Worm (Caenorhabditis elegans) whole organism, mixed stage, embryonic: ENCODE measurements around the gene F54D8.10.

Experiments
- bed-3 ChIP-seq: fragments of 200-800 bp; sonication (Bioruptor generic); optimal IDR thresholded peaks from 3 replicates; lab custom pipeline; 2018; ENCODE audit warnings: mild to moderate bottlenecking, missing genetic modification characterization, moderate library complexity, missing compliant biosample characterization
- blmp-1 ChIP-seq: fragments of 150-350 bp; optimal IDR thresholded peaks from 2 replicates; lab custom pipeline; 2014; ENCODE audit warnings: missing biosample characterization, missing genetic modification characterization
- drap-1 ChIP-seq: fragments of 200-800 bp; sonication (Bioruptor generic); optimal IDR thresholded peaks from 3 replicates; lab custom pipeline; 2018; ENCODE audit warnings: mild to moderate bottlenecking, missing genetic modification characterization, missing compliant biosample characterization
- ham-2 ChIP-seq: fragments of 200-800 bp; sonication (Bioruptor generic); optimal IDR thresholded peaks from 2 replicates; lab custom pipeline; 2018; ENCODE audit warnings: mild to moderate bottlenecking, missing genetic modification characterization, missing compliant biosample characterization
- mab-5 ChIP-seq: fragments of 150-350 bp; optimal IDR thresholded peaks from 2 replicates; lab custom pipeline; 2014; ENCODE audit warnings: missing biosample characterization, missing genetic modification characterization
- nhr-12 ChIP-seq: fragments of 150-350 bp; optimal IDR thresholded peaks from 2 replicates; lab custom pipeline; 2014; ENCODE audit warnings: missing biosample characterization, missing genetic modification characterization
- nhr-2 ChIP-seq: fragments of 150-350 bp; optimal IDR thresholded peaks from 2 replicates; lab custom pipeline; 2014; ENCODE audit warnings: missing biosample characterization, missing genetic modification characterization
- sem-2 ChIP-seq: fragments of 200-800 bp; sonication (Bioruptor generic); optimal IDR thresholded peaks from 2 replicates; lab custom pipeline; 2018; ENCODE audit warnings: mild to moderate bottlenecking, missing genetic modification characterization, missing compliant biosample characterization
- unc-62 ChIP-seq: fragments of 150-350 bp; optimal IDR thresholded peaks from 2 replicates; lab custom pipeline; 2014; ENCODE audit warnings: missing biosample characterization, missing genetic modification reagents, missing genetic modification characterization

- TF ChIP-seq ham-2: no peak
- no peak for TF ChIP-seq nhr-12 (tag; lab: Kevin White, UChicago)
- TF ChIP-seq mab-5 (tag; lab: Kevin White, UChicago): no peak
- TF ChIP-seq blmp-1 (tag; lab: Kevin White, UChicago): no peak
- TF ChIP-seq sem-2: no peak
- TF ChIP-seq drap-1 (GFP tag; lab: Kevin White, UChicago): no peak
- TF ChIP-seq nhr-2: no peak
- no peak for TF ChIP-seq bed-3 (GFP tag; lab: Kevin White, UChicago)
- no peak for TF ChIP-seq unc-62 (GFP tag; lab: Kevin White, UChicago)
These were observed 5.1 kb upstream of the F54D8.10 start for ce11 chrIII:5089489-5089888.
